Worm (Caenorhabditis elegans) whole organism, mixed stage, embryonic: ENCODE results near the gene F47B8.13.

Experiments used
- M03D4.4 ChIP-seq: sonication (generic microtip); optimal IDR thresholded peaks from 2 replicates; lab custom pipeline; 2017; ENCODE audit warnings: mild to moderate bottlenecking, missing genetic modification characterization, missing compliant biosample characterization
- bed-3 ChIP-seq: fragments of 200-800 bp; sonication (Bioruptor generic); optimal IDR thresholded peaks from 3 replicates; lab custom pipeline; 2018; ENCODE audit warnings: mild to moderate bottlenecking, missing genetic modification characterization, moderate library complexity, missing compliant biosample characterization
- blmp-1 ChIP-seq: fragments of 150-350 bp; optimal IDR thresholded peaks from 2 replicates; lab custom pipeline; 2014; ENCODE audit warnings: missing biosample characterization, missing genetic modification characterization
- ceh-39 ChIP-seq: fragments of 150-350 bp; optimal IDR thresholded peaks from 2 replicates; lab custom pipeline; 2014; ENCODE audit warnings: missing biosample characterization, missing genetic modification characterization
- ceh-43 ChIP-seq: fragments of 200-800 bp; sonication (Bioruptor generic); optimal IDR thresholded peaks from 2 replicates; lab custom pipeline; 2018; ENCODE audit warnings: mild to moderate bottlenecking, missing genetic modification characterization, moderate library complexity, missing compliant biosample characterization
- ceh-83 ChIP-seq: fragments of 200-800 bp; sonication (Bioruptor generic); optimal IDR thresholded peaks from 2 replicates; lab custom pipeline; 2018; ENCODE audit warnings: mild to moderate bottlenecking, missing genetic modification characterization, missing compliant biosample characterization
- ces-1 ChIP-seq: fragments of 150-350 bp; optimal IDR thresholded peaks from 2 replicates; lab custom pipeline; 2014; ENCODE audit warnings: missing biosample characterization, missing genetic modification reagents, missing genetic modification characterization
- cnd-1 ChIP-seq: fragments of 200-800 bp; sonication (Bioruptor generic); optimal IDR thresholded peaks from 2 replicates; lab custom pipeline; 2018; ENCODE audit warnings: mild to moderate bottlenecking, missing genetic modification characterization, missing compliant biosample characterization
- drap-1 ChIP-seq: fragments of 200-800 bp; sonication (Bioruptor generic); optimal IDR thresholded peaks from 3 replicates; lab custom pipeline; 2018; ENCODE audit warnings: mild to moderate bottlenecking, missing genetic modification characterization, missing compliant biosample characterization
- elt-1 ChIP-seq: sonication (generic microtip); optimal IDR thresholded peaks from 2 replicates; lab custom pipeline; 2017; ENCODE audit warnings: missing genetic modification characterization, mild to moderate bottlenecking, missing compliant biosample characterization, antibody characterized with exemption, moderate library complexity, borderline replicate concordance; ENCODE audit not compliant: insufficient read depth
- elt-3 ChIP-seq: fragments of 150-350 bp; optimal IDR thresholded peaks from 2 replicates; lab custom pipeline; 2014; ENCODE audit warnings: missing biosample characterization, missing genetic modification characterization
- flh-1 ChIP-seq: fragments of 200-800 bp; sonication (Bioruptor generic); optimal IDR thresholded peaks from 2 replicates; lab custom pipeline; 2018; ENCODE audit warnings: mild to moderate bottlenecking, missing genetic modification characterization, moderate library complexity, missing compliant biosample characterization
- ham-2 ChIP-seq: fragments of 200-800 bp; sonication (Bioruptor generic); optimal IDR thresholded peaks from 2 replicates; lab custom pipeline; 2018; ENCODE audit warnings: mild to moderate bottlenecking, missing genetic modification characterization, missing compliant biosample characterization
- hlh-1 ChIP-seq: fragments of 150-350 bp; optimal IDR thresholded peaks from 2 replicates; lab custom pipeline; 2014; ENCODE audit warnings: missing biosample characterization, missing genetic modification reagents, missing genetic modification characterization
- lin-13 ChIP-seq: fragments of 150-350 bp; optimal IDR thresholded peaks from 2 replicates; lab custom pipeline; 2014; ENCODE audit warnings: missing biosample characterization, missing genetic modification characterization
- lin-32 ChIP-seq: fragments of 200-800 bp; sonication (Bioruptor generic); optimal IDR thresholded peaks from 2 replicates; lab custom pipeline; 2018; ENCODE audit warnings: mild to moderate bottlenecking, missing genetic modification characterization, missing compliant biosample characterization
- lsy-2 ChIP-seq: fragments of 150-350 bp; optimal IDR thresholded peaks from 2 replicates; lab custom pipeline; 2014; ENCODE audit warnings: missing biosample characterization, missing genetic modification characterization
- mab-5 ChIP-seq: fragments of 150-350 bp; optimal IDR thresholded peaks from 2 replicates; lab custom pipeline; 2014; ENCODE audit warnings: missing biosample characterization, missing genetic modification characterization
- mep-1 ChIP-seq: fragments of 150-350 bp; optimal IDR thresholded peaks from 2 replicates; lab custom pipeline; 2017; ENCODE audit warnings: missing biosample characterization, missing genetic modification reagents, missing genetic modification characterization, inconsistent platforms
- mls-2 ChIP-seq: sonication (generic microtip); optimal IDR thresholded peaks from 2 replicates; lab custom pipeline; 2016; ENCODE audit warnings: mild to moderate bottlenecking, missing genetic modification characterization, moderate library complexity, missing compliant biosample characterization
- nhr-12 ChIP-seq: fragments of 150-350 bp; optimal IDR thresholded peaks from 2 replicates; lab custom pipeline; 2014; ENCODE audit warnings: missing biosample characterization, missing genetic modification characterization
- nhr-2 ChIP-seq: fragments of 150-350 bp; optimal IDR thresholded peaks from 2 replicates; lab custom pipeline; 2014; ENCODE audit warnings: missing biosample characterization, missing genetic modification characterization
- nhr-28 ChIP-seq: fragments of 150-350 bp; optimal IDR thresholded peaks from 2 replicates; lab custom pipeline; 2014; ENCODE audit warnings: missing biosample characterization, missing genetic modification characterization
- nhr-76 ChIP-seq: sonication (generic microtip); optimal IDR thresholded peaks from 2 replicates; lab custom pipeline; 2017; ENCODE audit warnings: missing biosample characterization, missing genetic modification characterization
- pha-4 ChIP-seq: fragments of 150-350 bp; optimal IDR thresholded peaks from 2 replicates; lab custom pipeline; 2018; ENCODE audit warnings: missing biosample characterization, missing genetic modification reagents, missing genetic modification characterization
- snpc-4 ChIP-seq: fragments of 150-350 bp; optimal IDR thresholded peaks from 2 replicates; lab custom pipeline; 2014; ENCODE audit warnings: missing biosample characterization, missing genetic modification characterization
- sptf-1 ChIP-seq: sonication (generic microtip); optimal IDR thresholded peaks from 2 replicates; lab custom pipeline; 2017; ENCODE audit warnings: mild to moderate bottlenecking, missing genetic modification characterization, moderate library complexity, missing compliant biosample characterization
- tbx-8 ChIP-seq: fragments of 200-800 bp; sonication (Bioruptor generic); optimal IDR thresholded peaks from 2 replicates; lab custom pipeline; 2018; ENCODE audit warnings: mild to moderate bottlenecking, missing genetic modification characterization, moderate library complexity, missing compliant biosample characterization
- unc-120 ChIP-seq: sonication (generic microtip); optimal IDR thresholded peaks from 2 replicates; lab custom pipeline; 2017; ENCODE audit warnings: missing genetic modification characterization, missing compliant biosample characterization; ENCODE audit not compliant: poor library complexity, severe bottlenecking
- unc-39 ChIP-seq: fragments of 150-350 bp; optimal IDR thresholded peaks from 2 replicates; lab custom pipeline; 2014; ENCODE audit warnings: missing biosample characterization, missing genetic modification characterization
- unc-62 ChIP-seq: fragments of 150-350 bp; optimal IDR thresholded peaks from 2 replicates; lab custom pipeline; 2014; ENCODE audit warnings: missing biosample characterization, missing genetic modification reagents, missing genetic modification characterization
- zip-8 ChIP-seq: fragments of 150-350 bp; optimal IDR thresholded peaks from 2 replicates; lab custom pipeline; 2014; ENCODE audit warnings: missing biosample characterization, missing genetic modification characterization
- ztf-11 ChIP-seq: fragments of 150-350 bp; optimal IDR thresholded peaks from 2 replicates; lab custom pipeline; 2014; ENCODE audit warnings: missing biosample characterization, missing genetic modification characterization

F47B8.13 gene

DNA sequence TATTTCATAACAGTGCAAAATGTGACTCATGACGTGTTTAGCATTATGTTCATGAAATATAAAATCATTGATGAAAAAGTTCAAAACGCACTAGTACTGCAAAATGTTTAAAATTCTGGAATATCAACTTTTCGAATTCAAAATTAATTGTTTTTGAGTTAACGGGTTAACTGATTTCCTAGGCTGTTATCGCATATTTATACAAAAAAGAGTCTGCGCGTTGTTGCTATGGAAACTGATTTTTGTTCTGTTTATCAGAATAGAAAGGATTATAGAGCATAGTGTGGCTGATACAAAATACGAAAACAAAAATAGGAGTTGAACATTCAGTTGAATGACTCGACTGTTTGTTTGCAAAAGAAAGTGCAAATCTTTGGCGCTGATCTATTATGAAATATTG lies 1.9 kb downstream of the F47B8.13 start:
- TF ChIP-seq nhr-12 (no peak), snpc-4 (tag; lab: Kevin White, UChicago) (no peak), cnd-1 (tag; lab: Kevin White, UChicago) (no peak), flh-1 (no peak), elt-1 (tag; lab: Kevin White, UChicago) (no peak), elt-3 (tag; lab: Kevin White, UChicago) (no peak), nhr-28 (no peak), tbx-8 (GFP tag; lab: Kevin White, UChicago) (no peak), nhr-76 (tag; lab: Kevin White, UChicago) (no peak), lin-13 (tag; lab: Kevin White, UChicago) (no peak), lin-32 (GFP tag; lab: Kevin White, UChicago) (no peak), ceh-43 (GFP tag; lab: Kevin White, UChicago) (no peak), mep-1 (tag; lab: Kevin White, UChicago) (no peak)
- TF ChIP-seq, all 35 proteins: peak for 0

- TF ChIP-seq unc-120 (no peak), mls-2 (tag; lab: Kevin White, UChicago) (no peak), ceh-43 (GFP tag; lab: Kevin White, UChicago) (no peak), ces-1 (GFP tag; lab: Kevin White, UChicago) (no peak), lin-32 (GFP tag; lab: Kevin White, UChicago) (no peak), nhr-28 (no peak), sptf-1 (tag; lab: Kevin White, UChicago) (no peak), elt-1 (tag; lab: Kevin White, UChicago) (no peak), M03D4.4 (tag; lab: Kevin White, UChicago) (no peak)
- TF ChIP-seq, all 35 proteins: peak for 0
Observed at ce11 chrV:14317204-14317603, 2.3 kb downstream of the F47B8.13 start.

ce11 chrV:14316525-14316924 lies 3.0 kb downstream of the F47B8.13 start, which contains the start of gene F47B8.2:
Gene F47B8.2 (minus strand): TSS chrV:14316625.
- TF ChIP-seq ceh-83: no peak
- no peak for TF ChIP-seq cnd-1 (tag; lab: Kevin White, UChicago)
- no peak for TF ChIP-seq ham-2 (GFP tag; lab: Kevin White, UChicago)
- TF ChIP-seq ces-1 (GFP tag; lab: Kevin White, UChicago): no peak
- no peak for TF ChIP-seq blmp-1
- TF ChIP-seq M03D4.4 (tag; lab: Kevin White, UChicago): no peak
- no peak for TF ChIP-seq nhr-12
- TF ChIP-seq nhr-76 (tag; lab: Kevin White, UChicago): no peak
- no peak for TF ChIP-seq hlh-1 (tag; lab: Kevin White, UChicago)
- TF ChIP-seq drap-1 (GFP tag; lab: Kevin White, UChicago): no peak
- no peak for TF ChIP-seq elt-3 (tag; lab: Kevin White, UChicago)
- TF ChIP-seq lin-13 (tag; lab: Kevin White, UChicago): no peak
- TF ChIP-seq ceh-43 (GFP tag; lab: Kevin White, UChicago): no peak
- no peak for TF ChIP-seq lin-32 (GFP tag; lab: Kevin White, UChicago)
- TF ChIP-seq bed-3 (GFP tag; lab: Kevin White, UChicago): no peak
- TF ChIP-seq ztf-11 (tag; lab: Kevin White, UChicago): no peak
- TF ChIP-seq unc-39 (tag; lab: Kevin White, UChicago): no peak
- TF ChIP-seq sptf-1 (tag; lab: Kevin White, UChicago): no peak
- no peak for TF ChIP-seq mab-5 (tag; lab: Kevin White, UChicago)
- TF ChIP-seq, all 35 proteins: peak for 0

- TF ChIP-seq M03D4.4 (tag; lab: Kevin White, UChicago) (no peak), ceh-39 (no peak), pha-4 (tag; lab: Kevin White, UChicago) (no peak), drap-1 (GFP tag; lab: Kevin White, UChicago) (no peak), lsy-2 (tag; lab: Kevin White, UChicago) (no peak), mab-5 (tag; lab: Kevin White, UChicago) (no peak), nhr-12 (no peak), zip-8 (no peak), hlh-1 (tag; lab: Kevin White, UChicago) (no peak), blmp-1 (no peak)
- TF ChIP-seq, all 35 proteins: peak for 0
Observed at ce11 chrV:14314236-14314635, 5.3 kb downstream of the F47B8.13 start, which contains the start of gene F47B8.1. Gene F47B8.1 (minus strand): TSS chrV:14314336.

ce11 chrV:14312695-14313094 lies 6.8 kb downstream of the F47B8.13 start, which contains the start of gene F14D7.8:
Gene F14D7.8 (minus strand): TSS chrV:14312795.
- TF ChIP-seq nhr-28 (no peak), nhr-2 (tag; lab: Kevin White, UChicago) (no peak), flh-1 (no peak), unc-62 (GFP tag; lab: Kevin White, UChicago) (no peak), lin-32 (GFP tag; lab: Kevin White, UChicago) (no peak), ham-2 (GFP tag; lab: Kevin White, UChicago) (no peak), ces-1 (GFP tag; lab: Kevin White, UChicago) (no peak), drap-1 (GFP tag; lab: Kevin White, UChicago) (no peak), snpc-4 (tag; lab: Kevin White, UChicago) (no peak), unc-39 (tag; lab: Kevin White, UChicago) (no peak), lin-13 (tag; lab: Kevin White, UChicago) (no peak), mep-1 (tag; lab: Kevin White, UChicago) (no peak), sptf-1 (tag; lab: Kevin White, UChicago) (no peak), lsy-2 (tag; lab: Kevin White, UChicago) (no peak), M03D4.4 (tag; lab: Kevin White, UChicago) (no peak), tbx-8 (GFP tag; lab: Kevin White, UChicago) (no peak), mls-2 (tag; lab: Kevin White, UChicago) (no peak), pha-4 (tag; lab: Kevin White, UChicago) (no peak)
- TF ChIP-seq, all 35 proteins: peak for 0
